Worm (Caenorhabditis elegans) whole organism, L4 larva: ENCODE data around the gene T14B4.9.
"Not testable (repeated sequence)": the region's sequence is repeated elsewhere in the genome, so short reads cannot be mapped to it uniquely, and the experiment has no call there.

Experiments
- F26F4.8 ChIP-seq: fragments of 200-800 bp; sonication (Bioruptor generic); conservative IDR thresholded peaks from 2 replicates; pipeline ENCODE4 v1.3.6; 2022; ENCODE audit warnings: missing genetic modification characterization, missing compliant biosample characterization
- F44E2.7 ChIP-seq: fragments of 200-800 bp; sonication (Bioruptor generic); IDR thresholded peaks from 2 replicates; pipeline ENCODE4 v2.1.2; 2022; ENCODE audit warnings: missing genetic modification characterization, missing compliant biosample characterization
- Y105C5A.15 ChIP-seq: fragments of 200-800 bp; sonication (Bioruptor generic); IDR thresholded peaks from 2 replicates; pipeline ENCODE4 v1.3.6; 2022; ENCODE audit warnings: missing genetic modification characterization, missing compliant biosample characterization
- aha-1 ChIP-seq: fragments of 150-350 bp; peaks from one replicate; lab custom pipeline; 2014; ENCODE audit warnings: missing biosample characterization, missing genetic modification characterization
- attf-4 ChIP-seq: sonication (generic microtip); optimal IDR thresholded peaks from 3 replicates; lab custom pipeline; 2017; ENCODE audit warnings: missing biosample characterization, missing genetic modification characterization
- ceh-20 ChIP-seq: fragments of 200-800 bp; sonication (Bioruptor generic); IDR thresholded peaks from 2 replicates; pipeline ENCODE4 v1.3.6; 2022; ENCODE audit warnings: missing genetic modification reagents, missing genetic modification characterization, missing compliant biosample characterization
- ceh-82 ChIP-seq: sonication (generic microtip); optimal IDR thresholded peaks from 2 replicates; lab custom pipeline; 2017; ENCODE audit warnings: missing biosample characterization, missing genetic modification characterization
- ces-1 ChIP-seq: fragments of 150-350 bp; sonication (generic microtip); optimal IDR thresholded peaks from 4 replicates; lab custom pipeline; 2014; ENCODE audit warnings: missing biosample characterization, missing genetic modification reagents, missing genetic modification characterization
- cey-2 ChIP-seq: sonication (generic microtip); optimal IDR thresholded peaks from 3 replicates; lab custom pipeline; 2017; ENCODE audit warnings: missing genetic modification characterization, mild to moderate bottlenecking, missing compliant biosample characterization, antibody characterized with exemption, borderline replicate concordance; ENCODE audit not compliant: insufficient read depth
- dmd-6 ChIP-seq: fragments of 200-800 bp; sonication (Bioruptor generic); IDR thresholded peaks from 2 replicates; pipeline ENCODE4 v1.3.6; 2022; ENCODE audit warnings: missing genetic modification reagents, missing genetic modification characterization, missing compliant biosample characterization
- dve-1 ChIP-seq: sonication (generic microtip); optimal IDR thresholded peaks from 2 replicates; lab custom pipeline; 2017; ENCODE audit warnings: antibody characterized with exemption, mild to moderate bottlenecking, missing genetic modification characterization, missing compliant biosample characterization; ENCODE audit not compliant: insufficient read depth
- egl-43 ChIP-seq: fragments of 200-800 bp; sonication (Bioruptor generic); IDR thresholded peaks from 2 replicates; pipeline ENCODE4 v1.3.6; 2022; ENCODE audit warnings: missing genetic modification reagents, missing genetic modification characterization, missing compliant biosample characterization
- fkh-10 ChIP-seq: fragments of 150-350 bp; optimal IDR thresholded peaks from 2 replicates; lab custom pipeline; 2014; ENCODE audit warnings: missing biosample characterization, missing genetic modification reagents, missing genetic modification characterization
- fos-1 ChIP-seq: fragments of 150-350 bp; optimal IDR thresholded peaks from 2 replicates; lab custom pipeline; 2014; ENCODE audit warnings: missing biosample characterization, missing genetic modification characterization
- gei-8 ChIP-seq: fragments of 200-800 bp; sonication (Bioruptor generic); optimal IDR thresholded peaks from 2 replicates; lab custom pipeline; 2018; ENCODE audit warnings: mild to moderate bottlenecking, missing genetic modification characterization, missing compliant biosample characterization
- lim-7 ChIP-seq: fragments of 200-800 bp; sonication (Bioruptor generic); IDR thresholded peaks from 2 replicates; pipeline ENCODE4 v1.3.6; 2022; ENCODE audit warnings: missing genetic modification characterization, missing compliant biosample characterization
- lin-1 ChIP-seq: fragments of 200-800 bp; sonication (Bioruptor generic); IDR thresholded peaks from 2 replicates; pipeline ENCODE4 v1.3.6; 2022; ENCODE audit warnings: missing genetic modification reagents, missing genetic modification characterization, missing compliant biosample characterization
- lin-15B ChIP-seq: fragments of 150-350 bp; sonication (generic microtip); optimal IDR thresholded peaks from 3 replicates; lab custom pipeline; 2014; ENCODE audit warnings: missing biosample characterization, missing genetic modification characterization
- madf-5 ChIP-seq, 2 experiments: fragments of 200-800 bp; sonication (Bioruptor generic); IDR thresholded peaks; 2 replicates each; pipeline ENCODE4 v1.3.6; 2022; ENCODE audit warnings: missing compliant biosample characterization in 2 of 2, missing genetic modification characterization in 2 of 2
- mdt-29 ChIP-seq: fragments of 200-800 bp; sonication (Bioruptor generic); IDR thresholded peaks from 2 replicates; pipeline ENCODE4 v1.3.6; 2022; ENCODE audit warnings: missing genetic modification reagents, missing genetic modification characterization, missing compliant biosample characterization
- mxl-3 ChIP-seq: fragments of 200-800 bp; sonication (Bioruptor generic); optimal IDR thresholded peaks from 2 replicates; lab custom pipeline; 2018; ENCODE audit warnings: mild to moderate bottlenecking, missing genetic modification characterization, missing compliant biosample characterization
- nhr-102 ChIP-seq: sonication (generic microtip); optimal IDR thresholded peaks from 2 replicates; lab custom pipeline; 2016; ENCODE audit warnings: mild to moderate bottlenecking, missing genetic modification characterization, moderate library complexity, missing compliant biosample characterization
- nhr-25 ChIP-seq: sonication (generic microtip); optimal IDR thresholded peaks from 2 replicates; lab custom pipeline; 2017; ENCODE audit warnings: missing genetic modification characterization, mild to moderate bottlenecking, missing compliant biosample characterization, antibody characterized with exemption, moderate library complexity, borderline replicate concordance; ENCODE audit not compliant: insufficient read depth
- nhr-77 ChIP-seq: fragments of 150-350 bp; optimal IDR thresholded peaks from 2 replicates; lab custom pipeline; 2014; ENCODE audit warnings: missing biosample characterization, missing genetic modification characterization
- pha-4 ChIP-seq, 2 experiments: fragments of 150-350 bp in 1 of 2; fragments of 200-800 bp in 1 of 2; sonication (Bioruptor generic) in 1 of 2; IDR thresholded peaks in 1 of 2; optimal IDR thresholded peaks in 1 of 2; 2 replicates each; pipeline versions ENCODE4 v1.3.6 to Lab custom; 2014 to 2022; ENCODE audit warnings: missing genetic modification characterization in 2 of 2, missing genetic modification reagents in 2 of 2, missing biosample characterization in 1 of 2, missing compliant biosample characterization in 1 of 2
- pqm-1 ChIP-seq: sonication (generic microtip); optimal IDR thresholded peaks from 2 replicates; lab custom pipeline; 2017; ENCODE audit warnings: missing biosample characterization, missing genetic modification characterization
- sdz-12 ChIP-seq: fragments of 200-800 bp; sonication (Bioruptor generic); optimal IDR thresholded peaks from 2 replicates; lab custom pipeline; 2018; ENCODE audit warnings: mild to moderate bottlenecking, missing genetic modification characterization, missing compliant biosample characterization
- skn-1 ChIP-seq: fragments of 150-350 bp; optimal IDR thresholded peaks from 2 replicates; lab custom pipeline; 2014; ENCODE audit warnings: missing biosample characterization, missing genetic modification characterization
- tag-97 ChIP-seq: fragments of 200-800 bp; sonication (Bioruptor generic); IDR thresholded peaks from 2 replicates; pipeline ENCODE4 v1.3.6; 2022; ENCODE audit warnings: missing genetic modification characterization, missing compliant biosample characterization
- unc-130 ChIP-seq: sonication (generic microtip); optimal IDR thresholded peaks from 2 replicates; lab custom pipeline; 2016; ENCODE audit warnings: missing genetic modification reagents, missing genetic modification characterization, missing compliant biosample characterization
- unc-39 ChIP-seq: sonication (generic microtip); optimal IDR thresholded peaks from 2 replicates; lab custom pipeline; 2017; ENCODE audit warnings: missing biosample characterization, missing genetic modification characterization
- unc-62 ChIP-seq, 3 experiments: fragments of 150-350 bp in 1 of 3; sonication (generic microtip); optimal IDR thresholded peaks in 2 of 3; peaks in 1 of 3; 1 replicate in 1 of 3; 2 replicates in 2 of 3; lab custom pipeline; 2014 to 2017; ENCODE audit warnings: missing biosample characterization in 3 of 3, missing genetic modification characterization in 3 of 3, missing genetic modification reagents in 3 of 3, missing genotype in 1 of 3
- ztf-11 ChIP-seq: fragments of 150-350 bp; optimal IDR thresholded peaks from 2 replicates; lab custom pipeline; 2014; ENCODE audit warnings: missing biosample characterization, missing genetic modification characterization

T14B4.9 gene

ce11 chrII:6775076-6775475, 41.5 kb upstream of the T14B4.9 start, which contains the start of gene agr-1:
TSS of gene agr-1 (minus strand) at chrII:6775176.
- not testable (repeated sequence) for TF ChIP-seq ces-1 (GFP tag; lab: Kevin White, UChicago); dve-1 (tag; lab: Kevin White, UChicago); lim-7 (GFP tag; lab: Robert Waterston, UW)

DNA sequence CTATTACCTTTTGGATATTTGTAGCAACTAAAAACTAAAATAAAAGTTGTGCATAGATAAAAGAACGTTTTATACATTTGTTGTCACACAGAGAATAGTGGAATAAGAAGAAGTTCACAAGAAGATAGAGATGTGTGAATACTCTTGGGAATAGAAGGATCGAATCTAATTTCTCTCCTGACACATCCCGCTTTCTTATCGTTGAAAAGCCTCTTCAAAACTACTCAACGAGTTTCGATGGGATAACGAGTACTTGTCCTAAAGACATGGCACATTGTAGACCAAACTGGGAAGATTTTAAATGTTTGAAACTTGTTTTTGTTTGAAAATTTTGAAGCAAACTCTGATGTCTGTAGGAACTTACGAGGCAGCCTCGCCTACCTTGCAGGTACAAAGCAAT, 38.9 kb upstream of the T14B4.9 start:
- TF ChIP-seq lin-15B (tag; lab: Kevin White, UChicago), result no peak
- TF ChIP-seq fos-1 (tag; lab: Kevin White, UChicago), result no peak
- TF ChIP-seq fkh-10 (GFP tag; lab: Kevin White, UChicago), result peak; percentile 55
- no peak for TF ChIP-seq lin-1 (GFP tag; lab: Robert Waterston, UW)
- TF ChIP-seq pha-4 (GFP tag; IDR thresholded peaks at IDR 0.05; lab: Robert Waterston, UW), result no peak
- TF ChIP-seq pha-4 (tag; optimal IDR thresholded peaks at IDR 0.05; lab: Kevin White, UChicago), result no peak
- no peak for TF ChIP-seq gei-8
- no peak for TF ChIP-seq nhr-25 (tag; lab: Kevin White, UChicago)
- no peak for TF ChIP-seq nhr-77 (tag; lab: Kevin White, UChicago)
- no peak for TF ChIP-seq skn-1 (tag; lab: Kevin White, UChicago)
- peak; percentile 3 for TF ChIP-seq aha-1 (tag; lab: Kevin White, UChicago)
- TF ChIP-seq, all 104 proteins: peak for 2

DNA sequence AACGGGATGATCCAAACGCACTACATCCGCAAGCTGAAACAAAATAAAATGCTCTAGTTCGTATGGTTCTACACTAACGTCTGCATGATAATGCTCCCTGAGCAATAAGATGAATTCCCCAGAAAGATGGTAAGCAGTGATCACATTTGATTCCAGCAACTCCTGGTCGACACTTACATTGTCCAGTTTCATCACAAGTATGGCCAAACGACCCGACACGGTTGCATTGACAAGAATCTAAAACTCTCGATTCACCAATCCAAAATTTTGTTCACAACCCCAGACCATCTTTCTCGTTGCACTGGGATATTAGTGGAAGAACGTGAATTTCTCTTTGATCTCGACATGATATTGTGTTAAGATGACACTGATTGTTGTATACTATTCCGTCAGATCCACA, 36.4 kb upstream of the T14B4.9 start:
- TF ChIP-seq unc-62 (GFP tag; optimal IDR thresholded peaks at IDR 0.05 in 1 of 2; lab: Kevin White, UChicago) (peak in 1 of 2 experiments; percentile 95), unc-62 (tag; optimal IDR thresholded peaks at IDR 0.05; lab: Kevin White, UChicago) (no peak), unc-39 (tag; lab: Kevin White, UChicago) (no peak)

DNA sequence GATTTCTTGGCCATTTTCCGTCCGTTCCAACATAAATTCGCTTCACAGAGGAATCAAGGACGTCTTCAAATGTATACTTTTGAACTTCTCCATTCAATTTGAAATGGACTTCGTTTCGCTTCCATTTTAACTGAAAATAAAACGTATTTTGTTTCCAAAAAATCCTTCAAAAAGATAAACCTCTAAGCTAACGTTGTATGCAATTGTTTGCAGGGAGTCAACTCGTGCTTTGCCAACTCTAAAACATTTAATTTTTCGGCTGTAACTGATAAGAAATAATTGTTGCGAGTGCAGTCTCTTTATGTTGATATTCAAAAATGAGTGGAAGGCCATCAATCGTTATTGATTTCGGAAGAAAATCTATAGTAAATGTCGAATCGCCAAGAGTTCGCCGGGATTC, 34.4 kb upstream of the T14B4.9 start, which contains the start of gene F41G3.18:
Gene F41G3.18 (plus strand): TSS at position 301 of the 400 bp plus-strand sequence.
- no peak for TF ChIP-seq attf-4 (tag; lab: Kevin White, UChicago)
- TF ChIP-seq sdz-12, result no peak
- TF ChIP-seq ztf-11 (tag; lab: Kevin White, UChicago), result no peak
- TF ChIP-seq madf-5 (GFP tag; IDR thresholded peaks at IDR 0.05; lab: Robert Waterston, UW), result no peak
- peak; percentile 42 for TF ChIP-seq pqm-1
- no peak for TF ChIP-seq Y105C5A.15 (GFP tag; lab: Robert Waterston, UW)
- TF ChIP-seq fkh-10 (GFP tag; lab: Kevin White, UChicago), result no peak
- TF ChIP-seq cey-2 (tag; lab: Kevin White, UChicago), result no peak
- TF ChIP-seq F26F4.8 (GFP tag; lab: Robert Waterston, UW), result no peak
- TF ChIP-seq dmd-6, result 0 out of 2 replicates have a peak, but pooled peaks have one; percentile 6
- TF ChIP-seq F44E2.7 (GFP tag; lab: Robert Waterston, UW), result no peak
- no peak for TF ChIP-seq mxl-3 (GFP tag; lab: Kevin White, UChicago)

- TF ChIP-seq egl-43 (GFP tag; lab: Robert Waterston, UW) (no peak), fkh-10 (GFP tag; lab: Kevin White, UChicago) (no peak), tag-97 (GFP tag; lab: Robert Waterston, UW) (no peak), nhr-102 (tag; lab: Kevin White, UChicago) (no peak), ceh-82 (tag; lab: Kevin White, UChicago) (no peak), skn-1 (tag; lab: Kevin White, UChicago) (no peak), pqm-1 (no peak), dve-1 (tag; lab: Kevin White, UChicago) (no peak), mdt-29 (no peak), unc-130 (GFP tag; lab: Kevin White, UChicago) (no peak), ceh-20 (GFP tag; lab: Robert Waterston, UW) (no peak)
- TF ChIP-seq, all 104 proteins: peak for 0
Observed at ce11 chrII:6764734-6765133, 31.1 kb upstream of the T14B4.9 start, which contains the start of gene nlp-50. TSS of gene nlp-50 (plus strand) at chrII:6765034.
